Fruit fly (Drosophila melanogaster) whole organism, embryonic: ENCODE data around the gene Vps52.

ENCODE experiments used
- Ada2b ChIP-seq: fragments of 200-800 bp; sonication (Bioruptor generic); IDR thresholded peaks from 2 replicates; pipeline ENCODE4 v1.3.6; 2022; ENCODE audit warnings: missing biosample characterization, missing genetic modification characterization
- Asciz ChIP-seq: fragments of 200-800 bp; sonication (Bioruptor generic); optimal IDR thresholded peaks from 2 replicates; lab custom pipeline; 2017; ENCODE audit warnings: missing biosample characterization, mild to moderate bottlenecking, missing genetic modification characterization, missing genetic modification reagents
- B-H1 ChIP-seq: fragments of 200-800 bp; sonication (Bioruptor generic); IDR thresholded peaks from 3 replicates; pipeline ENCODE4 v1.3.6; 2022; ENCODE audit warnings: missing biosample characterization, missing genetic modification characterization
- CG10959 ChIP-seq: fragments of 200-800 bp; sonication (Bioruptor generic); IDR thresholded peaks from 2 replicates; pipeline ENCODE4 v1.3.6; 2022; ENCODE audit warnings: missing biosample characterization, missing genetic modification characterization
- CG11093 ChIP-seq: fragments of 200-800 bp; sonication (Bioruptor generic); IDR thresholded peaks from 3 replicates; pipeline ENCODE4 v1.3.6; 2022; ENCODE audit warnings: missing biosample characterization, missing genetic modification characterization
- CG15601 ChIP-seq: fragments of 200-800 bp; sonication (Bioruptor generic); optimal IDR thresholded peaks from 3 replicates; lab custom pipeline; 2019; ENCODE audit warnings: missing biosample characterization, mild to moderate bottlenecking, missing genetic modification characterization, moderate library complexity
- CG18599 ChIP-seq: fragments of 200-800 bp; sonication (Bioruptor generic); optimal IDR thresholded peaks from 3 replicates; lab custom pipeline; 2017; ENCODE audit warnings: missing biosample characterization, missing genetic modification characterization, mild to moderate bottlenecking, moderate library complexity, missing genetic modification reagents
- CG30403 ChIP-seq: fragments of 200-800 bp; sonication (Bioruptor generic); optimal IDR thresholded peaks from 3 replicates; lab custom pipeline; 2016; ENCODE audit warnings: missing biosample characterization, missing genetic modification characterization
- CG32767 ChIP-seq: fragments of 200-800 bp; sonication (Bioruptor generic); IDR thresholded peaks from 2 replicates; pipeline ENCODE4 v1.3.6; 2022; ENCODE audit warnings: missing biosample characterization, missing genetic modification characterization
- CG3281 ChIP-seq: fragments of 200-800 bp; sonication (Bioruptor generic); optimal IDR thresholded peaks from 3 replicates; lab custom pipeline; 2017; ENCODE audit warnings: missing biosample characterization, mild to moderate bottlenecking, missing genetic modification characterization
- CG4424 ChIP-seq: fragments of 200-800 bp; sonication (Bioruptor generic); optimal IDR thresholded peaks from 3 replicates; lab custom pipeline; 2016; ENCODE audit warnings: missing biosample characterization, missing genetic modification characterization
- CG7372 ChIP-seq: fragments of 200-800 bp; sonication (Bioruptor generic); IDR thresholded peaks from 2 replicates; pipeline ENCODE4 v1.3.6; 2022; ENCODE audit warnings: missing biosample characterization, missing genetic modification characterization
- CG7786 ChIP-seq: fragments of 200-800 bp; sonication (Bioruptor generic); optimal IDR thresholded peaks from 2 replicates; lab custom pipeline; 2016; ENCODE audit warnings: missing biosample characterization, missing genetic modification characterization
- CG8765 ChIP-seq: fragments of 200-800 bp; sonication (Bioruptor generic); IDR thresholded peaks from 2 replicates; pipeline ENCODE4 v1.3.6; 2022; ENCODE audit warnings: missing biosample characterization, missing genetic modification characterization
- CG9437 ChIP-seq: fragments of 200-800 bp; sonication (Bioruptor generic); optimal IDR thresholded peaks from 2 replicates; lab custom pipeline; 2018; ENCODE audit warnings: missing biosample characterization, mild to moderate bottlenecking, missing genetic modification characterization
- Deaf1 ChIP-seq: fragments of 200-800 bp; optimal IDR thresholded peaks from 3 replicates; lab custom pipeline; 2019; ENCODE audit warnings: missing biosample characterization, mild to moderate bottlenecking, missing genetic modification characterization, moderate library complexity
- E2f2 ChIP-seq: fragments of 200-800 bp; sonication (Bioruptor generic); IDR thresholded peaks from 2 replicates; pipeline ENCODE4 v1.3.6; 2022; ENCODE audit warnings: missing biosample characterization, missing genetic modification characterization
- Fer1 ChIP-seq: fragments of 200-800 bp; sonication (Bioruptor generic); optimal IDR thresholded peaks from 2 replicates; lab custom pipeline; 2017; ENCODE audit warnings: missing biosample characterization, mild to moderate bottlenecking, missing genetic modification characterization
- Hmr ChIP-seq: fragments of 200-800 bp; sonication (Bioruptor generic); optimal IDR thresholded peaks from 3 replicates; lab custom pipeline; 2017; ENCODE audit warnings: mild to moderate bottlenecking, missing biosample characterization, missing genetic modification reagents, missing genetic modification characterization
- Hr78 ChIP-seq, 2 experiments: fragments of 200-800 bp in 1 of 2; fragments of >200 bp in 1 of 2; sonication (Bioruptor generic) in 1 of 2; optimal IDR thresholded peaks; 2 replicates each; lab custom pipeline; 2017 to 2019; ENCODE audit warnings: missing biosample characterization in 2 of 2, missing genetic modification characterization in 2 of 2, mild to moderate bottlenecking in 1 of 2, moderate library complexity in 1 of 2
- MBD-R2 ChIP-seq: fragments of 200-800 bp; sonication (Bioruptor generic); IDR thresholded peaks from 2 replicates; pipeline ENCODE4 v1.3.6; 2022; ENCODE audit warnings: missing biosample characterization, missing genetic modification characterization
- MESR4 ChIP-seq: fragments of 200-800 bp; sonication (Bioruptor generic); optimal IDR thresholded peaks from 2 replicates; lab custom pipeline; 2018; ENCODE audit warnings: missing biosample characterization, mild to moderate bottlenecking, missing genetic modification characterization, moderate library complexity
- Myb ChIP-seq: fragments of 200-800 bp; sonication (Bioruptor generic); optimal IDR thresholded peaks from 2 replicates; lab custom pipeline; 2016; ENCODE audit warnings: missing biosample characterization, missing genetic modification characterization
- NFAT ChIP-seq: fragments of 200-800 bp; sonication (Bioruptor generic); IDR thresholded peaks from 2 replicates; pipeline ENCODE4 v1.3.6; 2022; ENCODE audit warnings: missing biosample characterization, missing genetic modification characterization
- Sry-δ ChIP-seq: fragments of 200-800 bp; sonication (Bioruptor generic); optimal IDR thresholded peaks from 2 replicates; lab custom pipeline; 2016; ENCODE audit warnings: missing biosample characterization, missing genetic modification characterization
- Taf1 ChIP-seq: fragments of 200-800 bp; sonication (Bioruptor generic); IDR thresholded peaks from 2 replicates; pipeline ENCODE4 v1.3.6; 2022; ENCODE audit warnings: missing biosample characterization, missing genetic modification characterization
- Trl ChIP-seq, 3 experiments: fragments of >200 bp in 2 of 3; fragments of 200-800 bp in 1 of 3; sonication (Bioruptor generic) in 1 of 3; optimal IDR thresholded peaks; 2 replicates in 1 of 3; 3 replicates in 2 of 3; lab custom pipeline; 2016 to 2017; ENCODE audit warnings: missing biosample characterization in 1 of 3, missing genetic modification characterization in 1 of 3
- ara ChIP-seq: fragments of 200-800 bp; sonication (Bioruptor generic); IDR thresholded peaks from 2 replicates; pipeline ENCODE4 v1.3.6; 2022; ENCODE audit warnings: missing biosample characterization, missing genetic modification characterization
- dm ChIP-seq: fragments of 200-800 bp; sonication (Bioruptor generic); optimal IDR thresholded peaks from 3 replicates; lab custom pipeline; 2016; ENCODE audit warnings: missing biosample characterization, missing genetic modification characterization
- exex ChIP-seq: fragments of 200-800 bp; sonication (Bioruptor generic); optimal IDR thresholded peaks from 4 replicates; lab custom pipeline; 2018; ENCODE audit warnings: missing biosample characterization, mild to moderate bottlenecking, missing genetic modification characterization, moderate library complexity
- fd64A ChIP-seq: fragments of 200-800 bp; sonication (Bioruptor generic); optimal IDR thresholded peaks from 3 replicates; lab custom pipeline; 2018; ENCODE audit warnings: missing biosample characterization, mild to moderate bottlenecking, missing genetic modification characterization
- fru ChIP-seq: fragments of >200 bp; optimal IDR thresholded peaks from 2 replicates; lab custom pipeline; 2017
- gce ChIP-seq: fragments of 200-800 bp; sonication (Bioruptor generic); IDR thresholded peaks from 3 replicates; pipeline ENCODE4 v1.3.6; 2022; ENCODE audit warnings: missing biosample characterization, missing genetic modification characterization
- gem ChIP-seq: fragments of 200-800 bp; sonication (Bioruptor generic); optimal IDR thresholded peaks from 2 replicates; lab custom pipeline; 2019; ENCODE audit warnings: missing biosample characterization, mild to moderate bottlenecking, missing genetic modification characterization, moderate library complexity
- grau ChIP-seq: fragments of 200-800 bp; optimal IDR thresholded peaks from 3 replicates; lab custom pipeline; 2019; ENCODE audit warnings: missing biosample characterization, mild to moderate bottlenecking, missing genetic modification characterization, moderate library complexity
- hbn ChIP-seq: fragments of 200-800 bp; sonication (Bioruptor generic); IDR thresholded peaks from 2 replicates; pipeline ENCODE4 v1.3.6; 2022; ENCODE audit warnings: missing biosample characterization, missing genetic modification characterization; ENCODE audit not compliant: partially characterized antibody
- hth ChIP-seq: fragments of >200 bp; optimal IDR thresholded peaks from 2 replicates; lab custom pipeline; 2017; ENCODE audit warnings: inconsistent platforms
- jigr1 ChIP-seq: fragments of 200-800 bp; sonication (Bioruptor generic); IDR thresholded peaks from 3 replicates; pipeline ENCODE4 v1.3.6; 2022; ENCODE audit warnings: missing biosample characterization, missing genetic modification characterization
- klu ChIP-seq: fragments of 200-800 bp; sonication (Bioruptor generic); IDR thresholded peaks from 2 replicates; pipeline ENCODE4 v1.3.6; 2022; ENCODE audit warnings: missing biosample characterization, missing genetic modification characterization
- kni ChIP-seq: fragments of 200-800 bp; sonication (Bioruptor generic); optimal IDR thresholded peaks from 3 replicates; lab custom pipeline; 2017; ENCODE audit warnings: mild to moderate bottlenecking, missing biosample characterization, missing genetic modification reagents, missing genetic modification characterization
- lmd ChIP-seq: fragments of 200-800 bp; sonication (Bioruptor generic); IDR thresholded peaks from 2 replicates; pipeline ENCODE4 v1.3.6; 2022; ENCODE audit warnings: missing biosample characterization, missing genetic modification characterization
- pb ChIP-seq: fragments of 200-800 bp; sonication (Bioruptor generic); optimal IDR thresholded peaks from 3 replicates; lab custom pipeline; 2016; ENCODE audit warnings: missing biosample characterization, missing genetic modification characterization
- rib ChIP-seq: fragments of 200-800 bp; sonication (Bioruptor generic); IDR thresholded peaks from 2 replicates; pipeline ENCODE4 v1.3.6; 2022; ENCODE audit warnings: missing biosample characterization, missing genetic modification characterization
- seq ChIP-seq: fragments of 200-800 bp; sonication (Bioruptor generic); IDR thresholded peaks from 2 replicates; pipeline ENCODE4 v1.3.6; 2022; ENCODE audit warnings: missing biosample characterization, missing genetic modification characterization
- sisA ChIP-seq: fragments of 200-800 bp; sonication (Bioruptor generic); IDR thresholded peaks from 2 replicates; pipeline ENCODE4 v1.3.6; 2022; ENCODE audit warnings: missing biosample characterization, missing genetic modification characterization
- sug ChIP-seq: fragments of 200-800 bp; optimal IDR thresholded peaks from 2 replicates; lab custom pipeline; 2019; ENCODE audit warnings: missing biosample characterization, mild to moderate bottlenecking, missing genetic modification characterization, moderate library complexity
- tgo ChIP-seq: fragments of 200-800 bp; sonication (Bioruptor generic); IDR thresholded peaks from 3 replicates; pipeline ENCODE4 v1.3.6; 2022; ENCODE audit warnings: missing biosample characterization, missing genetic modification characterization
- tup ChIP-seq: fragments of 200-800 bp; sonication (Bioruptor generic); optimal IDR thresholded peaks from 2 replicates; lab custom pipeline; 2016; ENCODE audit warnings: missing biosample characterization, mild to moderate bottlenecking, missing genetic modification characterization, moderate library complexity
- twi ChIP-seq: fragments of 200-800 bp; optimal IDR thresholded peaks from 2 replicates; lab custom pipeline; 2019; ENCODE audit warnings: missing biosample characterization, mild to moderate bottlenecking, missing genetic modification characterization, moderate library complexity
- unc-4 ChIP-seq: fragments of 200-800 bp; sonication (Bioruptor generic); IDR thresholded peaks from 2 replicates; pipeline ENCODE4 v1.3.6; 2022; ENCODE audit warnings: missing biosample characterization, missing genetic modification characterization; ENCODE audit not compliant: partially characterized antibody

Vps52 gene

DNA sequence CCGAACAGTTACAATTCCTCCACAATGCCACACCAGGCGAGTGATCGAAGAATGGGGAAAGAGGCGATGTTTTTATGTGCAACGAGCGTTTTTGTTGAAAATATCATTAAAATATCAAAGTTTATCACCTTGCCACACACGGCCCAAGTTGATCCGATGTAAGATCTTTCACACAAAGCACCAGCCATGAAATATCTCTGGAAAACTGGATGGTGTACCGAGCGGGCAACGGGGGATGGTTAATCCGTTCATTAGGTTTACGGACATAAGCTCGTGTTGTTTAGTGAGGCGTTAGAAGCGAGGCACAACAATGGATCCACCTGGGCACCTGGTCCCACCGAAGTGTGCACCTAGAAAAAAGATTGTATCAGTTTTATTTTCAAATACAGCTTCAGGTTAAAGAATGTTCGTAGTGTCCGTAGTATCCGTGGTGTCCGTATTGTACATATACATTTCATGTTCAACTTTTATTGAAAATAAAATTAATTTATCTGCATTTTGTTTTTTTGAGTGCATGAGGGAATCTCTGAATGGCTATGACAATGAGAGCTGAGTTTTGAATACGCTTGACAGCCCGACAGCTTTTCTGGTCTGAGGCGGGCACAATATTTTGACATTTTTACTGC is 27.1 kb downstream of the Vps52 start (continued):
- 0 out of 2 replicates have a peak, but pooled peaks have one; percentile 40 for TF ChIP-seq CG32767 (GFP tag; lab: Robert Waterston, UW)
- TF ChIP-seq kni: no peak
- peak; percentile 72 for TF ChIP-seq CG15601 (tag; lab: Kevin White, UChicago)
- TF ChIP-seq Deaf1 (tag; lab: Kevin White, UChicago): peak; percentile 26
- no peak for TF ChIP-seq Trl (optimal IDR thresholded peaks at IDR 0.05; lab: Kevin White, UChicago)
- TF ChIP-seq Trl (GFP tag; optimal IDR thresholded peaks at IDR 0.05; lab: Kevin White, UChicago): peak; percentile 53
- TF ChIP-seq Fer1 (GFP tag; lab: Kevin White, UChicago): no peak
- peak; percentile 74 for TF ChIP-seq sisA (GFP tag; lab: Robert Waterston, UW)
- no peak for TF ChIP-seq gce (GFP tag; lab: Robert Waterston, UW)
- peak; percentile 63; the same call in 2 of the 3 replicates for TF ChIP-seq tgo (GFP tag; lab: Robert Waterston, UW)
- no peak for TF ChIP-seq Hmr
- TF ChIP-seq hbn (GFP tag; lab: Robert Waterston, UW): no peak
- peak; percentile 36 for TF ChIP-seq Asciz (GFP tag; lab: Kevin White, UChicago)
- TF ChIP-seq CG4424 (GFP tag; lab: Kevin White, UChicago): peak; percentile 68
- no peak for TF ChIP-seq sug
- no peak; the same call in 1 of the 2 replicates for TF ChIP-seq MBD-R2 (GFP tag; lab: Robert Waterston, UW)
- no peak for TF ChIP-seq rib (GFP tag; lab: Robert Waterston, UW)
- peak; percentile 80 for TF ChIP-seq gem (tag; lab: Kevin White, UChicago)
- no peak for TF ChIP-seq pb (GFP tag; lab: Kevin White, UChicago)
- no peak for TF ChIP-seq Sry-δ (GFP tag; lab: Kevin White, UChicago)
- no peak for TF ChIP-seq fd64A
- peak; percentile 31 for TF ChIP-seq CG3281 (GFP tag; lab: Kevin White, UChicago)
- TF ChIP-seq CG18599 (GFP tag; lab: Kevin White, UChicago): peak; percentile 49
- TF ChIP-seq CG11093 (GFP tag; lab: Robert Waterston, UW): no peak
- no peak for TF ChIP-seq MESR4 (GFP tag; lab: Kevin White, UChicago)
- no peak for TF ChIP-seq Hr78 (GFP tag; optimal IDR thresholded peaks at IDR 0.05; lab: Kevin White, UChicago)
- TF ChIP-seq hth (lab: Kevin White, UChicago): no peak
- TF ChIP-seq CG8765: no peak
- peak; percentile 14 for TF ChIP-seq Myb (GFP tag; lab: Kevin White, UChicago)
- TF ChIP-seq CG9437: no peak
- TF ChIP-seq seq (GFP tag; lab: Robert Waterston, UW): peak; percentile 19; the same call in 1 of the 2 replicates
- no peak for TF ChIP-seq exex (tag; lab: Kevin White, UChicago)
- TF ChIP-seq E2f2 (GFP tag; lab: Robert Waterston, UW): no peak
- TF ChIP-seq twi: peak; percentile 34
- no peak for TF ChIP-seq tup
- TF ChIP-seq Taf1: 0 out of 2 replicates have a peak, but pooled peaks have one; percentile 11
- peak; percentile 54 for TF ChIP-seq CG10959
- TF ChIP-seq lmd (GFP tag; lab: Robert Waterston, UW): peak; percentile 52
- peak; percentile 37 for TF ChIP-seq CG7786 (GFP tag; lab: Kevin White, UChicago)
- peak; percentile 69 for TF ChIP-seq grau (tag; lab: Kevin White, UChicago)
- TF ChIP-seq Ada2b (GFP tag; lab: Robert Waterston, UW): peak; percentile 66
- no peak for TF ChIP-seq unc-4 (GFP tag; lab: Robert Waterston, UW)
- peak; percentile 70 for TF ChIP-seq CG7372 (GFP tag; lab: Robert Waterston, UW)
- peak; percentile 59; the same call in 1 of the 2 replicates for TF ChIP-seq ara (GFP tag; lab: Robert Waterston, UW)
- peak; percentile 1 for TF ChIP-seq dm (GFP tag; lab: Kevin White, UChicago)
- TF ChIP-seq CG30403 (GFP tag; lab: Kevin White, UChicago): peak; percentile 56
- TF ChIP-seq fru: no peak
- TF ChIP-seq klu (GFP tag; lab: Robert Waterston, UW): 0 out of 2 replicates have a peak, but pooled peaks have one; percentile 33
- peak; percentile 35; the same call in 1 of the 2 replicates for TF ChIP-seq NFAT (GFP tag; lab: Robert Waterston, UW)
- 0 out of 3 replicates have a peak, but pooled peaks have one; percentile 40 for TF ChIP-seq jigr1 (GFP tag; lab: Robert Waterston, UW)
- no peak for TF ChIP-seq B-H1 (GFP tag; lab: Robert Waterston, UW)
